Worm (Caenorhabditis elegans): ENCODE measurements around the gene adt-3.

- TF ChIP-seq hmg-20 (GFP tag; IDR thresholded peaks at IDR 0.05) (no peak), Y53G8AR.9 (GFP tag; conservative IDR thresholded peaks at IDR 0.05) (0 out of 2 replicates have a peak, but pooled peaks have one; percentile 29), dpl-1 (GFP tag; optimal IDR thresholded peaks at IDR 0.05) (no peak), F49E8.2 (tag; optimal IDR thresholded peaks at IDR 0.05; ENCODE audit: insufficient read depth) (no peak), Y56A3A.18 (GFP tag; IDR thresholded peaks at IDR 0.05) (no peak), F57C9.4 (tag; optimal IDR thresholded peaks at IDR 0.05) (no peak)
Observed at ce11 chrX:3970786-3971185, 39.3 kb downstream of the adt-3 start.

Measured in whole organism, young adult.